Fruit fly (Drosophila melanogaster): ENCODE data around the gene Tsp74F.

Tsp74F gene

dm6 chr3L:17907609-17908160, 12.0 kb upstream of the Tsp74F start, which contains the start of the genes Prestin and Wdr92:
Gene Prestin (minus strand): TSS chr3L:17907812.
Gene Wdr92 (plus strand): TSS chr3L:17908143.
- TF ChIP-seq foxo (GFP tag; optimal IDR thresholded peaks at IDR 0.05) (peak; percentile 31 to 35), Vsx2 (GFP tag; optimal IDR thresholded peaks at IDR 0.05; ENCODE audit: partially characterized antibody) (no peak), Dif (GFP tag; optimal IDR thresholded peaks at IDR 0.05; ENCODE audit: partially characterized antibody) (peak; percentile 25), HLH106 (tag; optimal IDR thresholded peaks at IDR 0.05) (peak; percentile 0), rgr (GFP tag; optimal IDR thresholded peaks at IDR 0.05) (peak; percentile 31), Jra (GFP tag; optimal IDR thresholded peaks at IDR 0.05) (peak; percentile 12), Dfd (GFP tag; optimal IDR thresholded peaks at IDR 0.05) (no peak), brk (GFP tag; optimal IDR thresholded peaks at IDR 0.05) (peak; percentile 75), CG32264 (GFP tag; optimal IDR thresholded peaks at IDR 0.05) (no peak), ey (GFP tag; optimal IDR thresholded peaks at IDR 0.05) (peak; percentile 9), jim (GFP tag; optimal IDR thresholded peaks at IDR 0.05) (peak; percentile 25), fru (GFP tag; optimal IDR thresholded peaks at IDR 0.05) (peak; percentile 52), h (GFP tag; optimal IDR thresholded peaks at IDR 0.05) (peak; percentile 58), lola (GFP tag; optimal IDR thresholded peaks at IDR 0.05) (no peak), br (GFP tag; optimal IDR thresholded peaks at IDR 0.05) (peak; percentile 8), Rel (GFP tag; optimal IDR thresholded peaks at IDR 0.05) (no peak), Rel (tag; optimal IDR thresholded peaks at IDR 0.05) (peak; percentile 63), Hnf4 (GFP tag; optimal IDR thresholded peaks at IDR 0.05) (peak; percentile 52), Abd-B (GFP tag; optimal IDR thresholded peaks at IDR 0.05) (no peak), dl (GFP tag; optimal IDR thresholded peaks at IDR 0.05; ENCODE audit: insufficient read depth in 1 of 2, partially characterized antibody in 2 of 2) (peak in 1 of 2 experiments; percentile 23), sage (GFP tag; optimal IDR thresholded peaks at IDR 0.05) (peak; percentile 40), woc (GFP tag; optimal IDR thresholded peaks at IDR 0.05) (peak; percentile 49), Sp1 (GFP tag; optimal IDR thresholded peaks at IDR 0.05) (peak; percentile 53), Hr83 (GFP tag; optimal IDR thresholded peaks at IDR 0.05; ENCODE audit: poor library complexity, severe bottlenecking) (peak; percentile 73), dmrt93B (GFP tag; optimal IDR thresholded peaks at IDR 0.05) (no peak), dsf (GFP tag; optimal IDR thresholded peaks at IDR 0.05; ENCODE audit: borderline replicate concordance) (peak; percentile 17), tai (GFP tag; optimal IDR thresholded peaks at IDR 0.05) (peak; percentile 16)

- TF ChIP-seq N (GFP tag; optimal IDR thresholded peaks at IDR 0.05), result no peak
- TF ChIP-seq HLH106 (tag; optimal IDR thresholded peaks at IDR 0.05), result no peak
- no peak for TF ChIP-seq dl (GFP tag; optimal IDR thresholded peaks at IDR 0.05; ENCODE audit: insufficient read depth in 1 of 2, partially characterized antibody in 2 of 2)
- no peak for TF ChIP-seq CG9705 (GFP tag; optimal IDR thresholded peaks at IDR 0.05)
- TF ChIP-seq CrebA (GFP tag; optimal IDR thresholded peaks at IDR 0.05; ENCODE audit: borderline replicate concordance), result no peak
- no peak for TF ChIP-seq woc (GFP tag; optimal IDR thresholded peaks at IDR 0.05)
- TF ChIP-seq Rel (GFP tag; optimal IDR thresholded peaks at IDR 0.05), result no peak
- TF ChIP-seq Rel (tag; optimal IDR thresholded peaks at IDR 0.05), result no peak
- TF ChIP-seq Abd-B (GFP tag; optimal IDR thresholded peaks at IDR 0.05), result no peak
- no peak for TF ChIP-seq fru (GFP tag; optimal IDR thresholded peaks at IDR 0.05)
- no peak for TF ChIP-seq dmrt93B (GFP tag; optimal IDR thresholded peaks at IDR 0.05)
Measured at dm6 chr3L:17905761-17906160, 10.1 kb upstream of the Tsp74F start.

dm6 chr3L:17904593-17904992, 8.9 kb upstream of the Tsp74F start:
- TF ChIP-seq Hr83 (GFP tag; optimal IDR thresholded peaks at IDR 0.05; ENCODE audit: poor library complexity, severe bottlenecking) (no peak), Abd-B (GFP tag; optimal IDR thresholded peaks at IDR 0.05) (no peak), Sp1 (GFP tag; optimal IDR thresholded peaks at IDR 0.05) (no peak), usp (GFP tag; optimal IDR thresholded peaks at IDR 0.05) (no peak), OdsH (GFP tag; optimal IDR thresholded peaks at IDR 0.05) (no peak), Hnf4 (GFP tag; optimal IDR thresholded peaks at IDR 0.05) (no peak), foxo (GFP tag; optimal IDR thresholded peaks at IDR 0.05) (peak in 1 of 2 experiments; percentile 0), sage (GFP tag; optimal IDR thresholded peaks at IDR 0.05) (no peak)

dm6 chr3L:17903813-17904416, 8.3 kb upstream of the Tsp74F start:
- TF ChIP-seq usp (GFP tag; optimal IDR thresholded peaks at IDR 0.05), result no peak
- TF ChIP-seq Rel (GFP tag; optimal IDR thresholded peaks at IDR 0.05), result no peak
- TF ChIP-seq Rel (tag; optimal IDR thresholded peaks at IDR 0.05), result peak; percentile 75
- TF ChIP-seq GATAd (GFP tag; optimal IDR thresholded peaks at IDR 0.05), result no peak
- TF ChIP-seq tai (GFP tag; optimal IDR thresholded peaks at IDR 0.05), result no peak
- no peak for TF ChIP-seq Jra (GFP tag; optimal IDR thresholded peaks at IDR 0.05)
- TF ChIP-seq brk (GFP tag; optimal IDR thresholded peaks at IDR 0.05), result no peak
- TF ChIP-seq CrebA (GFP tag; optimal IDR thresholded peaks at IDR 0.05; ENCODE audit: borderline replicate concordance), result no peak

All from whole organism, wandering third instar larva.